Fruit fly (Drosophila melanogaster) whole organism, embryonic: Measurements from ENCODE around the gene cnc.

ENCODE experiments used
- Atf3 ChIP-seq: fragments of 200-800 bp; sonication (Bioruptor generic); optimal IDR thresholded peaks from 3 replicates; lab custom pipeline; 2016; ENCODE audit warnings: missing biosample characterization, missing genetic modification characterization
- BEAF-32 ChIP-seq: fragments of 200-800 bp; sonication (Bioruptor generic); optimal IDR thresholded peaks from 3 replicates; lab custom pipeline; 2017; ENCODE audit warnings: missing biosample characterization, missing genetic modification characterization, mild to moderate bottlenecking, moderate library complexity, missing genetic modification reagents
- Bdp1 ChIP-seq: fragments of 200-800 bp; sonication (Bioruptor generic); optimal IDR thresholded peaks from 3 replicates; lab custom pipeline; 2016; ENCODE audit warnings: missing biosample characterization, missing genetic modification characterization
- Bgb ChIP-seq: fragments of 200-800 bp; sonication (Bioruptor generic); IDR thresholded peaks from 2 replicates; pipeline ENCODE4 v1.3.6; 2022; ENCODE audit warnings: missing biosample characterization, missing genetic modification characterization; ENCODE audit not compliant: partially characterized antibody
- CG11085 ChIP-seq: fragments of 200-800 bp; sonication (Bioruptor generic); IDR thresholded peaks from 2 replicates; pipeline ENCODE4 v1.3.6; 2022; ENCODE audit warnings: missing biosample characterization, missing genetic modification characterization
- CG11093 ChIP-seq: fragments of 200-800 bp; sonication (Bioruptor generic); IDR thresholded peaks from 3 replicates; pipeline ENCODE4 v1.3.6; 2022; ENCODE audit warnings: missing biosample characterization, missing genetic modification characterization
- CG11504 ChIP-seq: fragments of 200-800 bp; sonication (Bioruptor generic); optimal IDR thresholded peaks from 3 replicates; lab custom pipeline; 2019; ENCODE audit warnings: missing biosample characterization, mild to moderate bottlenecking, missing genetic modification characterization, moderate library complexity
- CG11723 ChIP-seq: fragments of 200-800 bp; sonication (Bioruptor generic); optimal IDR thresholded peaks from 2 replicates; lab custom pipeline; 2017; ENCODE audit warnings: missing biosample characterization, mild to moderate bottlenecking, missing genetic modification characterization
- CG12104 ChIP-seq: fragments of 200-800 bp; sonication (Bioruptor generic); optimal IDR thresholded peaks from 3 replicates; lab custom pipeline; 2016; ENCODE audit warnings: missing biosample characterization, missing genetic modification characterization
- CG13424 ChIP-seq: fragments of 200-800 bp; sonication (Bioruptor generic); optimal IDR thresholded peaks from 2 replicates; lab custom pipeline; 2019; ENCODE audit warnings: missing biosample characterization, mild to moderate bottlenecking, missing genetic modification characterization, moderate library complexity
- CG13775 ChIP-seq: fragments of 200-800 bp; sonication (Bioruptor generic); optimal IDR thresholded peaks from 3 replicates; lab custom pipeline; 2017; ENCODE audit warnings: missing biosample characterization, mild to moderate bottlenecking, missing genetic modification characterization
- CG14014 ChIP-seq: fragments of 200-800 bp; sonication (Bioruptor generic); IDR thresholded peaks from 2 replicates; pipeline ENCODE4 v1.3.6; 2022; ENCODE audit warnings: missing biosample characterization, missing genetic modification characterization
- CG15601 ChIP-seq: fragments of 200-800 bp; sonication (Bioruptor generic); optimal IDR thresholded peaks from 3 replicates; lab custom pipeline; 2019; ENCODE audit warnings: missing biosample characterization, mild to moderate bottlenecking, missing genetic modification characterization, moderate library complexity
- CG17359 ChIP-seq: fragments of 200-800 bp; sonication (Bioruptor generic); optimal IDR thresholded peaks from 3 replicates; lab custom pipeline; 2018; ENCODE audit warnings: missing biosample characterization, mild to moderate bottlenecking, missing genetic modification characterization, moderate library complexity
- CG17568 ChIP-seq: fragments of 200-800 bp; sonication (Bioruptor generic); optimal IDR thresholded peaks from 2 replicates; lab custom pipeline; 2018; ENCODE audit warnings: missing biosample characterization, mild to moderate bottlenecking, missing genetic modification characterization, moderate library complexity
- CG2116 ChIP-seq: fragments of 200-800 bp; sonication (Bioruptor generic); optimal IDR thresholded peaks from 3 replicates; lab custom pipeline; 2018; ENCODE audit warnings: missing biosample characterization, mild to moderate bottlenecking, missing genetic modification characterization
- CG33557 ChIP-seq: fragments of 200-800 bp; sonication (Bioruptor generic); optimal IDR thresholded peaks from 2 replicates; lab custom pipeline; 2019; ENCODE audit warnings: missing biosample characterization, mild to moderate bottlenecking, missing genetic modification characterization, moderate library complexity
- CG4617 ChIP-seq: fragments of 200-800 bp; sonication (Bioruptor generic); optimal IDR thresholded peaks from 3 replicates; lab custom pipeline; 2016; ENCODE audit warnings: missing biosample characterization, missing genetic modification characterization, borderline replicate concordance
- CG6272 ChIP-seq: fragments of 200-800 bp; sonication (Bioruptor generic); IDR thresholded peaks from 2 replicates; pipeline ENCODE4 v1.3.6; 2022; ENCODE audit warnings: missing biosample characterization, missing genetic modification characterization
- CG6791 ChIP-seq: fragments of 200-800 bp; sonication (Bioruptor generic); IDR thresholded peaks from 3 replicates; pipeline ENCODE4 v1.3.6; 2022; ENCODE audit warnings: missing biosample characterization, missing genetic modification characterization; ENCODE audit not compliant: partially characterized antibody
- CG7928 ChIP-seq: fragments of 200-800 bp; sonication (Bioruptor generic); optimal IDR thresholded peaks from 2 replicates; lab custom pipeline; 2017; ENCODE audit warnings: missing biosample characterization, mild to moderate bottlenecking, missing genetic modification characterization
- CG7963 ChIP-seq: fragments of 200-800 bp; sonication (Bioruptor generic); IDR thresholded peaks from 3 replicates; pipeline ENCODE4 v1.3.6; 2022; ENCODE audit warnings: missing biosample characterization, missing genetic modification characterization; ENCODE audit not compliant: partially characterized antibody
- CG9727 ChIP-seq: fragments of 200-800 bp; sonication (Bioruptor generic); optimal IDR thresholded peaks from 3 replicates; lab custom pipeline; 2017; ENCODE audit warnings: missing biosample characterization, mild to moderate bottlenecking, missing genetic modification characterization
- Dad ChIP-seq: fragments of 200-800 bp; sonication (Bioruptor generic); optimal IDR thresholded peaks from 3 replicates; lab custom pipeline; 2016; ENCODE audit warnings: missing biosample characterization, missing genetic modification characterization
- Dll ChIP-seq: fragments of 200-800 bp; sonication (Bioruptor generic); IDR thresholded peaks from 4 replicates; pipeline ENCODE4 v1.3.6; 2022; ENCODE audit warnings: missing biosample characterization, missing genetic modification characterization; ENCODE audit not compliant: partially characterized antibody
- HLHmδ ChIP-seq: fragments of 200-800 bp; sonication (Bioruptor generic); optimal IDR thresholded peaks from 2 replicates; lab custom pipeline; 2018; ENCODE audit warnings: missing biosample characterization, mild to moderate bottlenecking, missing genetic modification characterization, moderate library complexity
- Hr3 ChIP-seq: fragments of 200-800 bp; sonication (Bioruptor generic); optimal IDR thresholded peaks from 3 replicates; lab custom pipeline; 2016; ENCODE audit warnings: missing biosample characterization, missing genetic modification characterization
- Kr ChIP-seq: fragments of 200-800 bp; sonication (Bioruptor generic); optimal IDR thresholded peaks from 2 replicates; lab custom pipeline; 2017; ENCODE audit warnings: missing biosample characterization, mild to moderate bottlenecking, missing genetic modification characterization
- NC2β ChIP-seq: fragments of 200-800 bp; sonication (Bioruptor generic); optimal IDR thresholded peaks from 2 replicates; lab custom pipeline; 2016; ENCODE audit warnings: missing biosample characterization, missing genetic modification characterization
- Oli ChIP-seq: fragments of 200-800 bp; sonication (Bioruptor generic); optimal IDR thresholded peaks from 2 replicates; lab custom pipeline; 2018; ENCODE audit warnings: missing biosample characterization, mild to moderate bottlenecking, missing genetic modification characterization, moderate library complexity
- br ChIP-seq: fragments of >200 bp; optimal IDR thresholded peaks from 2 replicates; lab custom pipeline; 2017
- fd3F ChIP-seq: fragments of 200-800 bp; sonication (Bioruptor generic); optimal IDR thresholded peaks from 2 replicates; lab custom pipeline; 2018; ENCODE audit warnings: missing biosample characterization, mild to moderate bottlenecking, missing genetic modification characterization, moderate library complexity
- ham ChIP-seq: fragments of 200-800 bp; sonication (Bioruptor generic); IDR thresholded peaks from 2 replicates; pipeline ENCODE4 v1.3.6; 2022; ENCODE audit warnings: missing biosample characterization, missing genetic modification characterization
- hth ChIP-seq: fragments of >200 bp; optimal IDR thresholded peaks from 2 replicates; lab custom pipeline; 2017; ENCODE audit warnings: inconsistent platforms
- ind ChIP-seq: fragments of 200-800 bp; sonication (Bioruptor generic); optimal IDR thresholded peaks from 3 replicates; lab custom pipeline; 2016; ENCODE audit warnings: missing biosample characterization, missing genetic modification characterization
- luna ChIP-seq: fragments of 200-800 bp; sonication (Bioruptor generic); optimal IDR thresholded peaks from 2 replicates; lab custom pipeline; 2016; ENCODE audit warnings: missing biosample characterization, missing genetic modification characterization
- nerfin-1 ChIP-seq: fragments of 200-800 bp; sonication (Bioruptor generic); optimal IDR thresholded peaks from 3 replicates; lab custom pipeline; 2019; ENCODE audit warnings: missing biosample characterization, mild to moderate bottlenecking, missing genetic modification characterization, moderate library complexity
- oc ChIP-seq: fragments of 200-800 bp; sonication (Bioruptor generic); optimal IDR thresholded peaks from 2 replicates; lab custom pipeline; 2018; ENCODE audit warnings: missing biosample characterization, mild to moderate bottlenecking, missing genetic modification characterization, moderate library complexity
- scrt ChIP-seq: fragments of 200-800 bp; sonication (Bioruptor generic); optimal IDR thresholded peaks from 2 replicates; lab custom pipeline; 2018; ENCODE audit warnings: missing biosample characterization, mild to moderate bottlenecking, missing genetic modification characterization, moderate library complexity
- sd ChIP-seq: fragments of 200-800 bp; sonication (Bioruptor generic); optimal IDR thresholded peaks from 3 replicates; lab custom pipeline; 2018; ENCODE audit warnings: missing biosample characterization, mild to moderate bottlenecking, missing genetic modification characterization, moderate library complexity
- slou ChIP-seq: fragments of 200-800 bp; sonication (Bioruptor generic); optimal IDR thresholded peaks from 3 replicates; lab custom pipeline; 2016; ENCODE audit warnings: missing biosample characterization, missing genetic modification characterization
- sob ChIP-seq: fragments of 200-800 bp; sonication (Bioruptor generic); IDR thresholded peaks from 2 replicates; pipeline ENCODE4 v1.3.6; 2022; ENCODE audit warnings: missing biosample characterization, missing genetic modification characterization
- ssp ChIP-seq: fragments of 200-800 bp; sonication (Bioruptor generic); IDR thresholded peaks from 2 replicates; pipeline ENCODE4 v1.3.6; 2022; ENCODE audit warnings: missing biosample characterization, missing genetic modification characterization
- stc ChIP-seq: fragments of 200-800 bp; sonication (Bioruptor generic); IDR thresholded peaks from 2 replicates; pipeline ENCODE4 v1.3.6; 2022; ENCODE audit warnings: missing biosample characterization, missing genetic modification characterization
- tna ChIP-seq: fragments of 200-800 bp; sonication (Bioruptor generic); IDR thresholded peaks from 2 replicates; pipeline ENCODE4 v1.3.6; 2022; ENCODE audit warnings: missing biosample characterization, missing genetic modification characterization; ENCODE audit not compliant: partially characterized antibody
- trem ChIP-seq: fragments of 200-800 bp; optimal IDR thresholded peaks from 3 replicates; lab custom pipeline; 2019; ENCODE audit warnings: missing biosample characterization, mild to moderate bottlenecking, missing genetic modification characterization, moderate library complexity
- wek ChIP-seq: fragments of 200-800 bp; sonication (Bioruptor generic); optimal IDR thresholded peaks from 3 replicates; lab custom pipeline; 2018; ENCODE audit warnings: missing biosample characterization, mild to moderate bottlenecking, missing genetic modification characterization, moderate library complexity
- zen2 ChIP-seq: fragments of 200-800 bp; sonication (Bioruptor generic); IDR thresholded peaks from 3 replicates; pipeline ENCODE4 v1.3.6; 2022; ENCODE audit warnings: missing biosample characterization, missing genetic modification characterization; ENCODE audit not compliant: partially characterized antibody
- zfh1 ChIP-seq: fragments of 200-800 bp; sonication (Bioruptor generic); IDR thresholded peaks from 3 replicates; pipeline ENCODE4 v1.3.6; 2022; ENCODE audit warnings: missing biosample characterization, missing genetic modification characterization
- zfh2 ChIP-seq: fragments of 200-800 bp; sonication (Bioruptor generic); optimal IDR thresholded peaks from 2 replicates; lab custom pipeline; 2016; ENCODE audit warnings: missing biosample characterization, missing genetic modification characterization

The cnc gene

dm6 chr3R:23157664-23158151, 68.8 kb downstream of the cnc start, which contains the start of gene unk (continued):
- TF ChIP-seq CG11723 (GFP tag; lab: Kevin White, UChicago) = no peak
- TF ChIP-seq CG11504 = no peak
- peak; percentile 97 for TF ChIP-seq CG6791
- no peak for TF ChIP-seq slou (GFP tag; lab: Kevin White, UChicago)
- 0 out of 3 replicates have a peak, but pooled peaks have one; percentile 11 for TF ChIP-seq zfh1 (GFP tag; lab: Robert Waterston, UW)
- no peak for TF ChIP-seq CG9727 (GFP tag; lab: Kevin White, UChicago)
- TF ChIP-seq CG6272 = peak; percentile 34; the same call in 1 of the 2 replicates
- no peak for TF ChIP-seq scrt (GFP tag; lab: Kevin White, UChicago)
- peak; percentile 97 for TF ChIP-seq zen2 (GFP tag; lab: Robert Waterston, UW)
- TF ChIP-seq CG7928 (GFP tag; lab: Kevin White, UChicago) = no peak
- no peak for TF ChIP-seq CG17359 (tag; lab: Kevin White, UChicago)
- TF ChIP-seq Dll (GFP tag; lab: Robert Waterston, UW) = peak; percentile 96
- peak; percentile 97 for TF ChIP-seq CG7963 (GFP tag; lab: Robert Waterston, UW)
- peak; percentile 38 for TF ChIP-seq trem (tag; lab: Kevin White, UChicago)
- TF ChIP-seq Atf3 = no peak
- peak; percentile 25 for TF ChIP-seq CG15601 (tag; lab: Kevin White, UChicago)
- no peak for TF ChIP-seq nerfin-1 (tag; lab: Kevin White, UChicago)
- no peak for TF ChIP-seq oc (tag; lab: Kevin White, UChicago)
- TF ChIP-seq sd (tag; lab: Kevin White, UChicago) = no peak
- no peak for TF ChIP-seq stc (GFP tag; lab: Robert Waterston, UW)
- no peak for TF ChIP-seq CG17568 (GFP tag; lab: Kevin White, UChicago)
- TF ChIP-seq CG14014 (GFP tag; lab: Robert Waterston, UW) = peak; percentile 12; the same call in 1 of the 2 replicates
- peak; percentile 98 for TF ChIP-seq BEAF-32
- no peak for TF ChIP-seq fd3F (GFP tag; lab: Kevin White, UChicago)
- TF ChIP-seq CG13775 = no peak
- no peak for TF ChIP-seq wek (GFP tag; lab: Kevin White, UChicago)
- TF ChIP-seq CG12104 (GFP tag; lab: Kevin White, UChicago) = no peak
- no peak for TF ChIP-seq ham (GFP tag; lab: Robert Waterston, UW)
- peak; percentile 27 for TF ChIP-seq CG4617 (GFP tag; lab: Kevin White, UChicago)
- no peak for TF ChIP-seq ind (GFP tag; lab: Kevin White, UChicago)
- TF ChIP-seq Bgb = peak; percentile 99
- no peak for TF ChIP-seq CG11085 (GFP tag; lab: Robert Waterston, UW)
- no peak for TF ChIP-seq Kr (GFP tag; lab: Kevin White, UChicago)
- peak; percentile 21 for TF ChIP-seq zfh2
- peak; percentile 96 for TF ChIP-seq tna (GFP tag; lab: Robert Waterston, UW)
- TF ChIP-seq ssp (GFP tag; lab: Robert Waterston, UW) = 0 out of 2 replicates have a peak, but pooled peaks have one; percentile 16
- no peak for TF ChIP-seq CG11093 (GFP tag; lab: Robert Waterston, UW)
- peak; percentile 65; the same call in 1 of the 2 replicates for TF ChIP-seq sob (GFP tag; lab: Robert Waterston, UW)
- TF ChIP-seq Oli (tag; lab: Kevin White, UChicago) = no peak
- no peak for TF ChIP-seq Hr3 (GFP tag; lab: Kevin White, UChicago)
- TF ChIP-seq NC2β = peak; percentile 62
- peak; percentile 84 for TF ChIP-seq CG2116 (GFP tag; lab: Kevin White, UChicago)
- TF ChIP-seq HLHmδ (GFP tag; lab: Kevin White, UChicago) = no peak
- no peak for TF ChIP-seq hth (lab: Kevin White, UChicago)
- peak; percentile 50 for TF ChIP-seq luna (GFP tag; lab: Kevin White, UChicago)
- TF ChIP-seq CG33557 (GFP tag; lab: Kevin White, UChicago) = no peak
- TF ChIP-seq Dad (GFP tag; lab: Kevin White, UChicago) = no peak
- peak; percentile 17 for TF ChIP-seq CG13424 (tag; lab: Kevin White, UChicago)
- TF ChIP-seq Bdp1 = no peak
- no peak for TF ChIP-seq br
